Fruit fly (Drosophila melanogaster): Measurements from ENCODE around the gene CG5177.

The CG5177 gene

DNA sequence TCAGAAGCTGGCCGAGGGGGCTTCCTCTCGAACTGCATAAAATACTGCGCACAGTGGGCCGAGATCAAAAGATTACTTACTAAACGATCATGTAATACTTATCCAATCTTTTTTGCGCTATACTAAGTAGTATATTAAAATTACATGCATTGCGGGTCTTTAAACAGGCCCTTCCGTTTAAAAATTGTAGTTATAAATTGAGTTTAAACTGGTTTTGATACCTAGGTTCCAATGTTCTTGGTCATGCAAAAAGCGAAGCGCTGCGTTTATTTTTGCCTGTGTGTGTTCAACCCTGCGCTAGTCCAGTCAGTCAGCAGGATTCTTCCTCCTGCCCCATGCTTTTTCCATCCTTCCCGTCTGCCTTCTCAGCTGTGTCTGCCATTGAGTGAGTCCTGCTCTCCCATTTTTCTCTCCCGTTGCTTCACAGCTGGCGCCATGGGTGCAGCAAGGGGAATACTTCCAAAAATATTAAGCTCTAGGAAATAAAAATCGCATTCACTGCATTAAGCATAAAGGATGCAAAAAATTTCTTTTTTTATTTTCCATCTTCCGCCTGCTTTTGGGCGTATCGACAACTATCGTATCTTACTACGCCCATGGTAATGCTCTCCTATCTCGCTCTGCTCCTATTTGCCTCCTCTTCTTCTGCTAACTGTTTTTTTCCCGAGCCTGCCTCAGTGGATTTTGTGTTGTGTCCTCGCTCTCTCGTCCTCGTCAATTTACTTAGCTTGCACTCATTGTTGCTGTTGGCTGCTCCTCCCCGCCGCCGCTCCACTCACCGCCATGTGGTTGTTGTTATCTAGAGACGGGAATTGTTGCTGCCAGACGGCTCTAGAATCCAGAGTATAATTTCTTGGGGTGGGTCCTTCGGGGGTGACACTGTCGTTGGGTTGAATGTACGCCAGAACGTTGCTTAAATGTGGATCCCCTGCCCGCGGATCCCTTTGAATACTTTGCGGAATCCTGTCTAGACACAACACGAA, 15.6 kb downstream of the CG5177 start (continued):
- TF ChIP-seq Hnf4 (GFP tag; optimal IDR thresholded peaks at IDR 0.05) (peak; percentile 80), brk (GFP tag; optimal IDR thresholded peaks at IDR 0.05) (no peak), OdsH (GFP tag; optimal IDR thresholded peaks at IDR 0.05) (peak; percentile 88)

DNA sequence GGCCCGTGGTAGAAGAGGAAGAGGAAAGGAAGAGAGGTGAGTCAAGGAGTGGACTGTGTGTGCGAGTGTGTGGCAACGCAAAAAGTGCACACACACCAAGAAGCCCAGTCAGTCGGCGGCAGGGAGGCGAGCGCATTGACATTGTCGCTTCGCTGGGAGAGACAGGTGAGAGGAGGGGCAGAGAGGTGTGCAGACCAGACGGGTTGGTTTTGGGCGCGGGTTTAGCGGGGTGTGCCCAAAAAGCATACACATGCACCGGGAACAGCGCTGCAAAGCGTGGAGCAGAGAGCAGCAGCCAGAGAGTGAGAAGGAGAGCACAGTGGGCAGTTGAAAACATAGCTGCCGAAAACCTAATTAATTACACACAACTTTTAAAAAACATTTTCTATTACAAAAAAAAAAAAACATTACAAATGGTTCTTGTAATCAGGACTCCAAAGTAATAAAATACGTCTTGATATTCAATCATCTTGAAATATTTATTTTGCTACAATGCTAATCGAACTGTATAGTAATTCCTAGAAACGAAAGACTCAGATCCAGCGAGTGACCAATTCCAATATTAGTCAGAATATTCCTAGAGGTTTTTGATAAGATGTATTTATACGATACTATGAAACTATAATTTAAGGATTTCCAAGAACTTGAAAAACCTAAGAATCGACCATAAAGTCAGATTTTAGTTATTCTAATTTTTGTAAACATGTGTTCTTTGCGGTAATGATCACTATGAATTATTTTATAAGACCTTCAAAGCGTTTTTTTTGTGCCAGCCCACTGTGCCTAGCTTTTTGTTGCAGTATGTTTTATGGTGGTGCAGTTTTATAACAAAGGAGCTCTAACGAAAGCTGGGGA, 17.6 kb downstream of the CG5177 start:
- no peak for TF ChIP-seq Abd-B (GFP tag; optimal IDR thresholded peaks at IDR 0.05)
- peak; percentile 41 for TF ChIP-seq h (GFP tag; optimal IDR thresholded peaks at IDR 0.05)
- peak; percentile 11 for TF ChIP-seq CG9705 (GFP tag; optimal IDR thresholded peaks at IDR 0.05)
- TF ChIP-seq OdsH (GFP tag; optimal IDR thresholded peaks at IDR 0.05), result peak; percentile 60
- TF ChIP-seq rgr (GFP tag; optimal IDR thresholded peaks at IDR 0.05), result peak; percentile 66
- no peak for TF ChIP-seq CrebA (GFP tag; optimal IDR thresholded peaks at IDR 0.05; ENCODE audit: borderline replicate concordance)
- peak; percentile 84 for TF ChIP-seq psq (GFP tag; optimal IDR thresholded peaks at IDR 0.05)
- no peak for TF ChIP-seq sv (GFP tag; optimal IDR thresholded peaks at IDR 0.05)
- no peak for TF ChIP-seq Rel (GFP tag; optimal IDR thresholded peaks at IDR 0.05)
- peak; percentile 75 for TF ChIP-seq Rel (tag; optimal IDR thresholded peaks at IDR 0.05)
- no peak for TF ChIP-seq Hr78 (GFP tag; optimal IDR thresholded peaks at IDR 0.05)
- TF ChIP-seq fru (GFP tag; optimal IDR thresholded peaks at IDR 0.05), result peak; percentile 64
- TF ChIP-seq foxo (GFP tag; optimal IDR thresholded peaks at IDR 0.05), result peak in 1 of 2 experiments; percentile 74
- no peak for TF ChIP-seq usp (GFP tag; optimal IDR thresholded peaks at IDR 0.05)
- TF ChIP-seq dmrt93B (GFP tag; optimal IDR thresholded peaks at IDR 0.05), result peak; percentile 55
- TF ChIP-seq sage (GFP tag; optimal IDR thresholded peaks at IDR 0.05), result no peak
- no peak for TF ChIP-seq brk (GFP tag; optimal IDR thresholded peaks at IDR 0.05)
- TF ChIP-seq Dif (GFP tag; optimal IDR thresholded peaks at IDR 0.05; ENCODE audit: partially characterized antibody), result peak; percentile 92
- TF ChIP-seq CG32264 (GFP tag; optimal IDR thresholded peaks at IDR 0.05), result no peak
- peak; percentile 66 for TF ChIP-seq Hnf4 (GFP tag; optimal IDR thresholded peaks at IDR 0.05)
- peak; percentile 98 for TF ChIP-seq Hr83 (GFP tag; optimal IDR thresholded peaks at IDR 0.05; ENCODE audit: poor library complexity, severe bottlenecking)
- peak; percentile 78 for TF ChIP-seq tai (GFP tag; optimal IDR thresholded peaks at IDR 0.05)
- no peak for TF ChIP-seq Dfd (GFP tag; optimal IDR thresholded peaks at IDR 0.05)
- peak; percentile 23 for TF ChIP-seq N (GFP tag; optimal IDR thresholded peaks at IDR 0.05)
- TF ChIP-seq dsf (GFP tag; optimal IDR thresholded peaks at IDR 0.05; ENCODE audit: borderline replicate concordance), result no peak
- no peak for TF ChIP-seq pan (optimal IDR thresholded peaks at IDR 0.05)
- no peak for TF ChIP-seq br (GFP tag; optimal IDR thresholded peaks at IDR 0.05)
- TF ChIP-seq HLH106 (tag; optimal IDR thresholded peaks at IDR 0.05), result peak; percentile 64
- TF ChIP-seq Mio (GFP tag; optimal IDR thresholded peaks at IDR 0.05), result no peak
- TF ChIP-seq dl (GFP tag; optimal IDR thresholded peaks at IDR 0.05; ENCODE audit: insufficient read depth in 1 of 2, partially characterized antibody in 2 of 2), result peak; percentile 69 to 73
- TF ChIP-seq Myc (optimal IDR thresholded peaks at IDR 0.05), result no peak
- TF ChIP-seq lola (GFP tag; optimal IDR thresholded peaks at IDR 0.05), result no peak
- TF ChIP-seq jim (GFP tag; optimal IDR thresholded peaks at IDR 0.05), result peak; percentile 75
- TF ChIP-seq Jra (GFP tag; optimal IDR thresholded peaks at IDR 0.05), result peak; percentile 94
- peak; percentile 77 for TF ChIP-seq woc (GFP tag; optimal IDR thresholded peaks at IDR 0.05)
- TF ChIP-seq Sp1 (GFP tag; optimal IDR thresholded peaks at IDR 0.05), result peak; percentile 74
- no peak for TF ChIP-seq GATAd (GFP tag; optimal IDR thresholded peaks at IDR 0.05)
- peak; percentile 69 for TF ChIP-seq ey (GFP tag; optimal IDR thresholded peaks at IDR 0.05)
- peak; percentile 52 for TF ChIP-seq Vsx2 (GFP tag; optimal IDR thresholded peaks at IDR 0.05; ENCODE audit: partially characterized antibody)
